Fruit fly (Drosophila melanogaster): ENCODE measurements around the gene Acn.
A peak's percentile ranks its signal among the peaks of the same experiment; 100 is the strongest.

Gene Acn

DNA sequence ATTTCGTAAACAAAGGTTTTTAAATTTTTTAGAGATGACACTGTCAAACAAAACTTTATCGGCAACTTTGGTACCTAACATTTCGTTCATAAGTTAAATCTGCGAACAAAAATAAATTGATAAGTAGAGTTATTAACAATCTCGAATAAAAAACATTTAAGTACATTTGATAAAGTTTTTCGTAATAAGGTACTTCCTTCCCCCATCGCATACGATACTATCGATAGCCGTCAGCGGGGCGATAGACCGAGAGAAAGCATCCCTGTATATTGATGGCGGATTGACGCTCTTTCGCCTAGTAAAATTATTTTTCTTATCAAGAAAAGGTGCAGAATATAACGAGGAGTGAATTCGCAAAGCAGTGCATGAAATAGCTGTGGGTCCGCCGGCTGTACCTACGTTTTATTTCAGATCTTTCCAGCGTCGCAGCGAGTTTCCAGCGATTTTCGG, at the start of gene Acn, which contains the start of gene Ttc19:
Acn (plus strand) TSS at position 245 of the 450 bp plus-strand sequence.
Ttc19 (minus strand) TSS at position 38 of the 450 bp plus-strand sequence.
- TF ChIP-seq CG6808 (GFP tag; optimal IDR thresholded peaks at IDR 0.05), result no peak
- TF ChIP-seq CG32006 (GFP tag; optimal IDR thresholded peaks at IDR 0.05), result peak; percentile 74
- TF ChIP-seq CG16779 (tag; optimal IDR thresholded peaks at IDR 0.05), result no peak
- TF ChIP-seq CG11294 (GFP tag; IDR thresholded peaks at IDR 0.05), result no peak
- TF ChIP-seq svp (GFP tag), result no peak
- TF ChIP-seq lz (GFP tag; optimal IDR thresholded peaks at IDR 0.05), result peak; percentile 86
- TF ChIP-seq topi (GFP tag; optimal IDR thresholded peaks at IDR 0.05), result peak; percentile 81
- TF ChIP-seq Eip93F (GFP tag; optimal IDR thresholded peaks at IDR 0.05), result no peak
- peak; percentile 87 for TF ChIP-seq Hr4 (GFP tag; optimal IDR thresholded peaks at IDR 0.05)
- TF ChIP-seq fd59A (GFP tag; optimal IDR thresholded peaks at IDR 0.05), result peak; percentile 27
- peak; percentile 80 for TF ChIP-seq Ets21C (GFP tag; optimal IDR thresholded peaks at IDR 0.05)
- peak; percentile 66 for TF ChIP-seq Gug (GFP tag; IDR thresholded peaks at IDR 0.05)
- no peak for TF ChIP-seq fkh (GFP tag; optimal IDR thresholded peaks at IDR 0.05)
- TF ChIP-seq salr (GFP tag; optimal IDR thresholded peaks at IDR 0.05), result peak in 1 of 2 experiments; percentile 27
- TF ChIP-seq Met (GFP tag; optimal IDR thresholded peaks at IDR 0.05), result peak; percentile 84
- peak; percentile 72 for TF ChIP-seq CG10669 (GFP tag; optimal IDR thresholded peaks at IDR 0.05)
- peak; percentile 78 for TF ChIP-seq net (GFP tag; optimal IDR thresholded peaks at IDR 0.05)
- peak; percentile 82 for TF ChIP-seq CG3032 (tag; optimal IDR thresholded peaks at IDR 0.05)
- peak; percentile 60 for TF ChIP-seq Sox15 (GFP tag; optimal IDR thresholded peaks at IDR 0.05)
- peak; percentile 87 for TF ChIP-seq CG10631 (GFP tag; optimal IDR thresholded peaks at IDR 0.05)
- peak; percentile 88 for TF ChIP-seq OdsH (GFP tag; optimal IDR thresholded peaks at IDR 0.05)
- peak; percentile 89 for TF ChIP-seq Hr39 (GFP tag; optimal IDR thresholded peaks at IDR 0.05)
- no peak for TF ChIP-seq fd85E (GFP tag; optimal IDR thresholded peaks at IDR 0.05)
- TF ChIP-seq esn (GFP tag; optimal IDR thresholded peaks at IDR 0.05), result peak; percentile 90
- peak; percentile 78 for TF ChIP-seq eg (GFP tag; IDR thresholded peaks at IDR 0.05)
- no peak for TF ChIP-seq dac (GFP tag; optimal IDR thresholded peaks at IDR 0.05)
- TF ChIP-seq pdm3 (GFP tag; optimal IDR thresholded peaks at IDR 0.05), result peak; percentile 85
- TF ChIP-seq CG7368 (GFP tag; optimal IDR thresholded peaks at IDR 0.05), result no peak
- peak; percentile 94 for TF ChIP-seq Eip78C (GFP tag)
- TF ChIP-seq CG11762 (GFP tag; optimal IDR thresholded peaks at IDR 0.05; ENCODE audit: insufficient read depth), result peak; percentile 72
- peak; percentile 81 for TF ChIP-seq acj6 (GFP tag; optimal IDR thresholded peaks at IDR 0.05)
- TF ChIP-seq CG8119 (GFP tag; IDR thresholded peaks at IDR 0.05), result peak; percentile 54; the same call in 2 of the 3 replicates
- peak; percentile 52 for TF ChIP-seq CG1621 (tag; optimal IDR thresholded peaks at IDR 0.05)
- TF ChIP-seq CG6792 (GFP tag; optimal IDR thresholded peaks at IDR 0.05), result peak; percentile 73
- no peak for TF ChIP-seq CG4318 (GFP tag; optimal IDR thresholded peaks at IDR 0.05)
- TF ChIP-seq ss (GFP tag; optimal IDR thresholded peaks at IDR 0.05), result no peak
- peak; percentile 80 for TF ChIP-seq CG34406 (GFP tag; optimal IDR thresholded peaks at IDR 0.05)
- TF ChIP-seq Lpt (GFP tag; optimal IDR thresholded peaks at IDR 0.05), result peak; percentile 55
- peak; percentile 89 for TF ChIP-seq CG31627 (GFP tag; optimal IDR thresholded peaks at IDR 0.05)
- no peak for TF ChIP-seq Sox102F (GFP tag; optimal IDR thresholded peaks at IDR 0.05)
- TF ChIP-seq dsx (GFP tag; optimal IDR thresholded peaks at IDR 0.05; ENCODE audit: poor library complexity, severe bottlenecking), result peak; percentile 65
- TF ChIP-seq Hr38 (GFP tag; optimal IDR thresholded peaks at IDR 0.05), result no peak
- TF ChIP-seq achi (GFP tag; optimal IDR thresholded peaks at IDR 0.05), result peak; percentile 84
- TF ChIP-seq Eip75B (GFP tag; optimal IDR thresholded peaks at IDR 0.05), result peak; percentile 86
- TF ChIP-seq spab (GFP tag; optimal IDR thresholded peaks at IDR 0.05), result no peak
- TF ChIP-seq CG6276 (GFP tag; optimal IDR thresholded peaks at IDR 0.05), result no peak
- no peak for TF ChIP-seq CG6854 (GFP tag; optimal IDR thresholded peaks at IDR 0.05)
- no peak for TF ChIP-seq Blimp-1 (GFP tag; optimal IDR thresholded peaks at IDR 0.05)
- peak; percentile 79 for TF ChIP-seq CG3919 (GFP tag; optimal IDR thresholded peaks at IDR 0.05)
- peak; percentile 88 for TF ChIP-seq vri (GFP tag; optimal IDR thresholded peaks at IDR 0.05)
- TF ChIP-seq CG11902 (GFP tag; optimal IDR thresholded peaks at IDR 0.05), result peak; percentile 55
- TF ChIP-seq Ets96B (tag; optimal IDR thresholded peaks at IDR 0.05), result peak; percentile 62
